Worm (Caenorhabditis elegans) whole organism, L4/young adult: ENCODE data around the gene cyp-33C2.

Experiments used
- W03F9.2 ChIP-seq: fragments of 150-350 bp; optimal IDR thresholded peaks from 2 replicates; lab custom pipeline; 2014; ENCODE audit warnings: missing biosample characterization, missing genetic modification characterization
- dao-5 ChIP-seq: sonication (generic microtip); optimal IDR thresholded peaks from 2 replicates; lab custom pipeline; 2016; ENCODE audit warnings: missing genotype, missing genetic modification characterization, moderate library complexity, missing compliant biosample characterization
- him-1 ChIP-seq: sonication (generic microtip); optimal IDR thresholded peaks from 2 replicates; lab custom pipeline; 2016; ENCODE audit warnings: missing genotype, missing genetic modification reagents, missing genetic modification characterization, missing compliant biosample characterization

ce11 chrV:2135323-2135722, 48.0 kb upstream of the cyp-33C2 start:
- TF ChIP-seq W03F9.2 = no peak
- no peak for TF ChIP-seq dao-5 (tag; lab: Kevin White, UChicago)
- peak; percentile 42 for TF ChIP-seq him-1 (tag; lab: Kevin White, UChicago)
